Fruit fly (Drosophila melanogaster) whole organism, prepupa: ENCODE data around the gene CG12112.
A peak's percentile ranks its signal among the peaks of the same experiment; 100 is the strongest.

Source experiments
- Blimp-1 ChIP-seq: fragments of 200-800 bp; sonication (Bioruptor generic); optimal IDR thresholded peaks from 3 replicates; lab custom pipeline; 2017; ENCODE audit warnings: missing biosample characterization, missing genetic modification characterization, mild to moderate bottlenecking, moderate library complexity, missing genetic modification reagents
- CG10631 ChIP-seq: fragments of 200-800 bp; sonication (Bioruptor generic); optimal IDR thresholded peaks from 2 replicates; lab custom pipeline; 2016; ENCODE audit warnings: missing biosample characterization, missing genetic modification characterization
- CG10669 ChIP-seq: fragments of 200-800 bp; sonication (Bioruptor generic); optimal IDR thresholded peaks from 3 replicates; lab custom pipeline; 2018; ENCODE audit warnings: missing biosample characterization, mild to moderate bottlenecking, missing genetic modification characterization, moderate library complexity
- CG11294 ChIP-seq: fragments of 200-800 bp; sonication (Bioruptor generic); IDR thresholded peaks from 2 replicates; pipeline ENCODE4 v1.3.6; 2022; ENCODE audit warnings: missing biosample characterization, missing genetic modification characterization
- CG11762 ChIP-seq: fragments of 200-800 bp; sonication (Bioruptor generic); optimal IDR thresholded peaks from 3 replicates; lab custom pipeline; 2016; ENCODE audit warnings: missing biosample characterization, missing genetic modification characterization; ENCODE audit not compliant: insufficient read depth
- CG15336 ChIP-seq: fragments of 200-800 bp; sonication (Bioruptor generic); IDR thresholded peaks from 2 replicates; pipeline ENCODE4 v1.3.6; 2022; ENCODE audit warnings: missing biosample characterization, missing genetic modification characterization
- CG16779 ChIP-seq: fragments of 200-800 bp; sonication (Bioruptor generic); optimal IDR thresholded peaks from 3 replicates; lab custom pipeline; 2017; ENCODE audit warnings: missing biosample characterization, mild to moderate bottlenecking, missing genetic modification characterization
- CG3032 ChIP-seq: fragments of 200-800 bp; optimal IDR thresholded peaks from 2 replicates; lab custom pipeline; 2019; ENCODE audit warnings: missing biosample characterization, mild to moderate bottlenecking, missing genetic modification characterization, moderate library complexity
- CG31627 ChIP-seq: fragments of 200-800 bp; sonication (Bioruptor generic); optimal IDR thresholded peaks from 3 replicates; lab custom pipeline; 2016; ENCODE audit warnings: missing biosample characterization, missing genetic modification characterization
- CG34406 ChIP-seq: fragments of 200-800 bp; sonication (Bioruptor generic); optimal IDR thresholded peaks from 3 replicates; lab custom pipeline; 2016; ENCODE audit warnings: missing biosample characterization, missing genetic modification characterization
- CG3919 ChIP-seq: fragments of 200-800 bp; sonication (Bioruptor generic); optimal IDR thresholded peaks from 3 replicates; lab custom pipeline; 2016; ENCODE audit warnings: missing biosample characterization, missing genetic modification characterization
- CG4318 ChIP-seq: fragments of 200-800 bp; sonication (Bioruptor generic); optimal IDR thresholded peaks from 3 replicates; lab custom pipeline; 2017; ENCODE audit warnings: missing biosample characterization, mild to moderate bottlenecking, missing genetic modification characterization
- CG6163 ChIP-seq: fragments of 200-800 bp; sonication (Bioruptor generic); IDR thresholded peaks from 3 replicates; pipeline ENCODE4 v1.3.6; 2022; ENCODE audit warnings: missing biosample characterization, missing genetic modification characterization
- CG6276 ChIP-seq: fragments of 200-800 bp; sonication (Bioruptor generic); optimal IDR thresholded peaks from 2 replicates; lab custom pipeline; 2017; ENCODE audit warnings: missing biosample characterization, mild to moderate bottlenecking, missing genetic modification characterization
- CG6792 ChIP-seq: fragments of 200-800 bp; sonication (Bioruptor generic); optimal IDR thresholded peaks from 3 replicates; lab custom pipeline; 2016; ENCODE audit warnings: missing biosample characterization, missing genetic modification characterization
- CG6808 ChIP-seq: fragments of 200-800 bp; sonication (Bioruptor generic); optimal IDR thresholded peaks from 3 replicates; lab custom pipeline; 2017; ENCODE audit warnings: missing biosample characterization, missing genetic modification characterization, mild to moderate bottlenecking, moderate library complexity, missing genetic modification reagents
- CG6854 ChIP-seq: fragments of 200-800 bp; sonication (Bioruptor generic); optimal IDR thresholded peaks from 2 replicates; lab custom pipeline; 2017; ENCODE audit warnings: missing biosample characterization, mild to moderate bottlenecking, missing genetic modification characterization
- CG7368 ChIP-seq: fragments of 200-800 bp; sonication (Bioruptor generic); optimal IDR thresholded peaks from 3 replicates; lab custom pipeline; 2016; ENCODE audit warnings: missing biosample characterization, missing genetic modification characterization
- CG8119 ChIP-seq: fragments of 200-800 bp; sonication (Bioruptor generic); IDR thresholded peaks from 3 replicates; pipeline ENCODE4 v1.3.6; 2022; ENCODE audit warnings: missing biosample characterization, missing genetic modification characterization
- CG8319 ChIP-seq: fragments of 200-800 bp; sonication (Bioruptor generic); optimal IDR thresholded peaks from 3 replicates; lab custom pipeline; 2016; ENCODE audit warnings: missing biosample characterization, missing genetic modification characterization
- CG9139 ChIP-seq: fragments of 200-800 bp; sonication (Bioruptor generic); optimal IDR thresholded peaks from 3 replicates; lab custom pipeline; 2017; ENCODE audit warnings: missing biosample characterization, mild to moderate bottlenecking, missing genetic modification characterization
- Eip75B ChIP-seq: fragments of 200-800 bp; sonication (Bioruptor generic); optimal IDR thresholded peaks from 3 replicates; lab custom pipeline; 2016; ENCODE audit warnings: missing biosample characterization, missing genetic modification characterization
- Ets21C ChIP-seq: fragments of 200-800 bp; sonication (Bioruptor generic); optimal IDR thresholded peaks from 3 replicates; lab custom pipeline; 2016; ENCODE audit warnings: missing biosample characterization, missing genetic modification characterization
- Gug ChIP-seq: fragments of 200-800 bp; sonication (Bioruptor generic); IDR thresholded peaks from 2 replicates; pipeline ENCODE4 v1.3.6; 2022; ENCODE audit warnings: missing biosample characterization, missing genetic modification characterization
- Hr38 ChIP-seq: sonication (Bioruptor generic); optimal IDR thresholded peaks from 2 replicates; lab custom pipeline; 2016; ENCODE audit warnings: missing biosample characterization, missing genetic modification characterization
- Met ChIP-seq: fragments of 200-800 bp; sonication (Bioruptor generic); optimal IDR thresholded peaks from 3 replicates; lab custom pipeline; 2016; ENCODE audit warnings: missing biosample characterization, missing genetic modification characterization
- OdsH ChIP-seq: fragments of 200-800 bp; sonication (Bioruptor generic); optimal IDR thresholded peaks from 3 replicates; lab custom pipeline; 2016; ENCODE audit warnings: missing biosample characterization, missing genetic modification characterization
- Sox102F ChIP-seq: fragments of 200-800 bp; sonication (Bioruptor generic); optimal IDR thresholded peaks from 2 replicates; lab custom pipeline; 2016; ENCODE audit warnings: missing biosample characterization, mild to moderate bottlenecking, missing genetic modification characterization
- achi ChIP-seq: fragments of 200-800 bp; sonication (Bioruptor generic); optimal IDR thresholded peaks from 3 replicates; lab custom pipeline; 2016; ENCODE audit warnings: missing biosample characterization, missing genetic modification characterization
- acj6 ChIP-seq: fragments of 200-800 bp; sonication (Bioruptor generic); optimal IDR thresholded peaks from 3 replicates; lab custom pipeline; 2016; ENCODE audit warnings: missing biosample characterization, missing genetic modification characterization
- cyc ChIP-seq: fragments of 200-800 bp; sonication (Bioruptor generic); optimal IDR thresholded peaks from 3 replicates; lab custom pipeline; 2016; ENCODE audit warnings: missing biosample characterization, missing genetic modification characterization
- dac ChIP-seq: fragments of 200-800 bp; sonication (Bioruptor generic); optimal IDR thresholded peaks from 2 replicates; lab custom pipeline; 2017; ENCODE audit warnings: missing biosample characterization, mild to moderate bottlenecking, missing genetic modification characterization
- eg ChIP-seq: fragments of 200-800 bp; sonication (Bioruptor generic); IDR thresholded peaks from 3 replicates; pipeline ENCODE4 v1.3.6; 2022; ENCODE audit warnings: missing biosample characterization, missing genetic modification characterization
- esn ChIP-seq: fragments of 200-800 bp; sonication (Bioruptor generic); optimal IDR thresholded peaks from 2 replicates; lab custom pipeline; 2016; ENCODE audit warnings: missing biosample characterization, mild to moderate bottlenecking, missing genetic modification characterization, moderate library complexity
- fd59A ChIP-seq: fragments of 200-800 bp; sonication (Bioruptor generic); optimal IDR thresholded peaks from 2 replicates; lab custom pipeline; 2017; ENCODE audit warnings: missing biosample characterization, mild to moderate bottlenecking, missing genetic modification characterization, missing genetic modification reagents
- fd85E ChIP-seq: fragments of 200-800 bp; sonication (Bioruptor generic); optimal IDR thresholded peaks from 3 replicates; lab custom pipeline; 2016; ENCODE audit warnings: missing biosample characterization, missing genetic modification characterization
- fkh ChIP-seq: fragments of 200-800 bp; sonication (Bioruptor generic); optimal IDR thresholded peaks from 3 replicates; lab custom pipeline; 2017; ENCODE audit warnings: missing biosample characterization, mild to moderate bottlenecking, missing genetic modification characterization, moderate library complexity
- lz ChIP-seq: fragments of 200-800 bp; sonication (Bioruptor generic); optimal IDR thresholded peaks from 3 replicates; lab custom pipeline; 2016; ENCODE audit warnings: missing biosample characterization, missing genetic modification characterization
- net ChIP-seq: fragments of 200-800 bp; sonication (Bioruptor generic); optimal IDR thresholded peaks from 3 replicates; lab custom pipeline; 2016; ENCODE audit warnings: missing biosample characterization, missing genetic modification characterization
- pdm3 ChIP-seq: fragments of 200-800 bp; sonication (Bioruptor generic); optimal IDR thresholded peaks from 3 replicates; lab custom pipeline; 2016; ENCODE audit warnings: missing biosample characterization, missing genetic modification characterization
- spab ChIP-seq: fragments of 200-800 bp; sonication (Bioruptor generic); optimal IDR thresholded peaks from 2 replicates; lab custom pipeline; 2017; ENCODE audit warnings: missing biosample characterization, mild to moderate bottlenecking, missing genetic modification characterization, missing genetic modification reagents
- svp ChIP-seq: fragments of 200-800 bp; sonication (Bioruptor generic); peaks from one replicate; lab custom pipeline; 2016; ENCODE audit warnings: missing biosample characterization, missing genetic modification characterization
- vri ChIP-seq: fragments of 200-800 bp; sonication (Bioruptor generic); optimal IDR thresholded peaks from 3 replicates; lab custom pipeline; 2016; ENCODE audit warnings: missing biosample characterization, mild to moderate bottlenecking, missing genetic modification characterization

CG12112 gene

DNA sequence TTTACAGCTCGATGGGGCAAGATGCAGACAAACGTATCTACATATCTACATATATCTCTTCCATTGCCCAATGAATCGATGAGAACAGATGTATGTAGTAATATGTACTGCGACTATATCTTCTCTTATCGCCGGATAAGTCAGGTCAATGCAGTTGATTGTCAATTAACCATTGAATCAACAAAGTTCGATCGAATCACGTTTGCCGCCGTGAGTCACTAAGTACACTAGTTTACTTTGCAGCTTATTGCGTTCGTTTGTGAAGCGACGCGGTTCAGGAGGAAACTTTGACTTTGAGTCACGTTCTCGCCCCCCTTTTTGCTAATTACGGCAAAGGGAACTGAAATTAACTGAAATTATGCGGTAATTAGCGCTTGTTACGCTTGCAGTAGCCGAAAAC is 20.8 kb upstream of the CG12112 start (continued):
- TF ChIP-seq CG10669 (GFP tag; lab: Kevin White, UChicago) (peak; percentile 35), Met (GFP tag; lab: Kevin White, UChicago) (no peak), CG8119 (GFP tag; lab: Robert Waterston, UW) (0 out of 3 replicates have a peak, but pooled peaks have one; percentile 13), svp (GFP tag; lab: Kevin White, UChicago) (no peak), Eip75B (no peak), lz (GFP tag; lab: Kevin White, UChicago) (no peak), pdm3 (no peak), CG9139 (GFP tag; lab: Kevin White, UChicago) (peak; percentile 15), dac (GFP tag; lab: Kevin White, UChicago) (no peak), CG6808 (GFP tag; lab: Kevin White, UChicago) (peak; percentile 25), CG6276 (GFP tag; lab: Kevin White, UChicago) (no peak), Ets21C (GFP tag; lab: Kevin White, UChicago) (no peak), CG31627 (GFP tag; lab: Kevin White, UChicago) (no peak), fkh (no peak), Gug (GFP tag; lab: Robert Waterston, UW) (no peak), CG6792 (GFP tag; lab: Kevin White, UChicago) (no peak), Blimp-1 (GFP tag; lab: Kevin White, UChicago) (no peak), eg (no peak), CG6163 (GFP tag; lab: Robert Waterston, UW) (no peak), CG6854 (GFP tag; lab: Kevin White, UChicago) (no peak), CG3919 (GFP tag; lab: Kevin White, UChicago) (no peak), esn (GFP tag; lab: Kevin White, UChicago) (no peak), CG34406 (GFP tag; lab: Kevin White, UChicago) (no peak), spab (GFP tag; lab: Kevin White, UChicago) (peak; percentile 14), net (no peak)

DNA sequence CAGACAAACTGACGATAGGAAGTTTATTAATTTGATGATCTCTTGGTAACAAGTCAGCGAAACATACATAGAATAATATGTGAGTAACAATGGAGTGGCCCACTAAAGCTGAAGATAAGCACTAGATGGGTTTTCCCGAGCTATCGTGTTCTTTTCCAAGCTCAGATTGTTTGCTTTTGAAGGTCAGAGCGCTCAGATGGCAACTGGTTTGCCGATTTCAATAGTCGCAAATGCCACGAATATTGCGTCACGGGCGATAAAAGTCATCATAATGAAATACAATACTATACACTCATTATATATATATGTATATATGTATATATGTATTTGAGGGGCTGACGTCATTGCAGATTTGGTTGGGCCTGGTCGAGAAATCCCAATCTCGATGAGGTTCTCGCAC is 19.9 kb upstream of the CG12112 start:
- TF ChIP-seq Gug (GFP tag; lab: Robert Waterston, UW) (no peak), CG6792 (GFP tag; lab: Kevin White, UChicago) (no peak), CG8319 (no peak), Sox102F (GFP tag; lab: Kevin White, UChicago) (no peak), CG11294 (GFP tag; lab: Robert Waterston, UW) (no peak), CG16779 (tag; lab: Kevin White, UChicago) (no peak), CG15336 (no peak), CG4318 (no peak), Met (GFP tag; lab: Kevin White, UChicago) (no peak), OdsH (no peak), cyc (GFP tag; lab: Kevin White, UChicago) (no peak), Hr38 (GFP tag; lab: Kevin White, UChicago) (no peak), CG10631 (no peak), svp (GFP tag; lab: Kevin White, UChicago) (no peak), pdm3 (no peak), fd59A (GFP tag; lab: Kevin White, UChicago) (no peak), vri (GFP tag; lab: Kevin White, UChicago) (no peak)
- TF ChIP-seq, all 60 proteins: peak for 0

DNA sequence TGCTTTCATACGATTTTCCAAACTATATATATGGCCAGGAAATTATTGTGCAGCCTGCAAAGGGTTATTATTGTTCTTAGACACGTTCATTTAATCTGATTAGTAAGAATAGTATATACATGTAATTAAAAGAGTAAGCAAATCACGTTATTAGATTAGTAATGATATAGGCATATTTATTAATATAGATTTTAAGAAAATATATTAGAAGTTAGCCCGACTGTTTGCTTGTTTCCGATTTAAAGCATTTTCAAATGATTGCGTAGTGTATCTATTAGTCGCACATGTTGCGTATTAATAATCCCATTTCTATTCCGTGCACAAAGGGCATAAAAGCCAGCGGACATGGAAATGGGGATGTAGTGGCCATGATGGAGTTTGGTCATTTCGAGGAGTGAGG is 19.1 kb upstream of the CG12112 start:
- TF ChIP-seq acj6 (GFP tag; lab: Kevin White, UChicago) = no peak
- TF ChIP-seq Gug (GFP tag; lab: Robert Waterston, UW) = no peak
- no peak for TF ChIP-seq lz (GFP tag; lab: Kevin White, UChicago)
- no peak for TF ChIP-seq achi (GFP tag; lab: Kevin White, UChicago)
- TF ChIP-seq Hr38 (GFP tag; lab: Kevin White, UChicago) = no peak
- TF ChIP-seq CG7368 (GFP tag; lab: Kevin White, UChicago) = no peak
- TF ChIP-seq fd85E (GFP tag; lab: Kevin White, UChicago) = no peak
- TF ChIP-seq CG4318 = no peak
- TF ChIP-seq CG31627 (GFP tag; lab: Kevin White, UChicago) = no peak
- no peak for TF ChIP-seq spab (GFP tag; lab: Kevin White, UChicago)
- TF ChIP-seq fkh = no peak
- TF ChIP-seq CG3032 (tag; lab: Kevin White, UChicago) = no peak
- TF ChIP-seq CG34406 (GFP tag; lab: Kevin White, UChicago) = no peak
- no peak for TF ChIP-seq vri (GFP tag; lab: Kevin White, UChicago)
- TF ChIP-seq CG11762 = no peak
- no peak for TF ChIP-seq Blimp-1 (GFP tag; lab: Kevin White, UChicago)
- no peak for TF ChIP-seq fd59A (GFP tag; lab: Kevin White, UChicago)
- TF ChIP-seq dac (GFP tag; lab: Kevin White, UChicago) = no peak
- TF ChIP-seq, all 60 proteins: peak for 0
